Worm (Caenorhabditis elegans): ENCODE measurements around the gene ptr-18.

DNA sequence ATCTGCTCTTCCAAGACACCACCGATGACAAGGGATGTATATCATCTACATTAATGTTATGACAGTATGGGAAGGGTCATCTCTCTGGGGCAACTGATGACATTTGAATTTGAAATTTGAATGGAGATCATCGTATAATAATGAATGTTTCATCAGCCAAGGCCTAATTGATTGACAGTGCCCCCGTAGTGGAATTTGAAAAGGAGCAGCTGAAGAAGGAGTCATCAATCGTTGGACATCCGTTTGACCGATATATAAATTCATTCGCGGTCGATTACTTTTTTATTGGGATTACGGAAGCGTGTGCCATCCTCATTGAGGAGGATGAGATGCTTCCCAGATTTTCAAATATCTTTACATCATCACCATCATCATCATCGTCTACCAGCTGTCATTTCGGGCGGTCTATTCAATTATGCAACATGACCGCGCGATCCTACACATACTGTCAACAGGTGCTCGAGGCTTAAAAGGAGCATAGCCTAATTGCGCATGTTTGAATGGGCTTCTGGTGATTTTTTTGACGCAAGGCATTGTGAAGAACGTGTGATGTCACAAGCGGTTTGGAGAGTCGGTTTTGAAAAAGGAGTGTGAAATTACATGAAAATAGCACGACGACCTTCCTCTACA, 25.7 kb downstream of the ptr-18 start:
- TF ChIP-seq mes-4 (tag; optimal IDR thresholded peaks at IDR 0.05) (no peak), ama-1 (optimal IDR thresholded peaks at IDR 0.05) (no peak), ama-1 (GFP tag; optimal IDR thresholded peaks at IDR 0.05) (no peak)
